Worm (Caenorhabditis elegans) whole organism, L2 larva: ENCODE data around the gene slc-25A18.2.

Experiments
- fos-1 ChIP-seq: fragments of 150-350 bp; optimal IDR thresholded peaks from 2 replicates; lab custom pipeline; 2014; ENCODE audit warnings: missing biosample characterization, missing genetic modification characterization
- lin-39 ChIP-seq: fragments of 150-350 bp; optimal IDR thresholded peaks from 2 replicates; lab custom pipeline; 2014; ENCODE audit warnings: missing biosample characterization, missing genetic modification reagents, missing genetic modification characterization

DNA sequence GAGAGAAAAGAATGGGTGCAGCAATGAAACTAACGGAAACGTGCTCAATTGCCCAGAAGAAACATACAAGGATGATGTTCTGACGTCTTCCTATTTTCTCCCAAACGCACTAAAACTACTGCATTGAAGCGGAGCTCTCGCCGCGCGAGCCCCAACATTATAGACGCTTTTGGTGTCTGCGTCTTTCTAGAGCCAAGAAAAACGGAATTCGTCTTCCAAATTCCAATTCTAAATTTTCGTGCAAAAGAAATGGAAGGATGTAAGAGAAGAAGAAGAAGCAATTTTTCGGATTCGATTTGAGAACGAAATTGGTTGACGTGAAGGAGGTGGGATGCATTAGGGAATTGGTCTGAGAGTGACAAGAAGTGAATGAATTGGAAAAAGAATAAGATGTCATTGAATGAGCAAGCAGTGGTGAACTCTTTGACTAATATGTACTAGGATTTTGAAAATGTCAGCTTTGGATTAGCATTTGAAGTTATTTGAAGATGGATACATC lies 21.1 kb upstream of the slc-25A18.2 start:
- TF ChIP-seq lin-39 (tag; lab: Kevin White, UChicago) = no peak
- TF ChIP-seq fos-1 (tag; lab: Kevin White, UChicago) = no peak
